Worm (Caenorhabditis elegans): Measurements from ENCODE around the gene cex-2.

DNA sequence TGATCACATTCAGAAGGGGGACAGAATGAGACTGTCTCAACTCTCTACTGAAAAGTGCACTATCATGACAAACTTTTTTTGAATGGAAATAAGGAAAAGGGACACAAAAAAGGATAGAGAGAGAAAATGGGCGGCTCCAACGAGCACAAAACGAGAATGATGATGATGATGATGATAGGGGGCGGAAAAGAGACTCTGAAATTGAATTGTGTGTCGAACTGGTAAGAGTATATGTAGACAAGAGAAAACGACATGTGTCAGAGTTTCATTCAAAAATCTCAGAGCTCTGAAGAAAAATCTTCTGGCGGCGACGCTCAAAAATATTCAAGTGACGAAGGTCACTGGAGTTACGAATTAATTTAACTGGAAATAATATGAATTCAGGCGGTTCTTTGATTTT is 39.9 kb downstream of the cex-2 start:
- no peak for TF ChIP-seq W03F9.2 (tag; optimal IDR thresholded peaks at IDR 0.05)
- no peak for TF ChIP-seq him-1 (tag; optimal IDR thresholded peaks at IDR 0.05)
- no peak for TF ChIP-seq dao-5 (tag; optimal IDR thresholded peaks at IDR 0.05)

All from whole organism, L4/young adult.